Worm (Caenorhabditis elegans) whole organism, L1 larva: ENCODE data around the gene T05G5.5.
A peak's percentile ranks its signal among the peaks of the same experiment; 100 is the strongest.

Source experiments
- C16A3.4 ChIP-seq: fragments of 150-350 bp; optimal IDR thresholded peaks from 2 replicates; lab custom pipeline; 2014; ENCODE audit warnings: missing biosample characterization, missing genetic modification characterization
- Y116A8C.19 ChIP-seq: sonication (generic microtip); optimal IDR thresholded peaks from 2 replicates; lab custom pipeline; 2016; ENCODE audit warnings: missing compliant biosample characterization, missing genetic modification characterization, borderline replicate concordance
- aha-1 ChIP-seq: fragments of 150-350 bp; optimal IDR thresholded peaks from 2 replicates; lab custom pipeline; 2014; ENCODE audit warnings: missing biosample characterization, missing genetic modification characterization
- alr-1 ChIP-seq: fragments of 200-800 bp; sonication (Bioruptor generic); optimal IDR thresholded peaks from 2 replicates; lab custom pipeline; 2018; ENCODE audit warnings: borderline replicate concordance, mild to moderate bottlenecking, missing genetic modification characterization, missing compliant biosample characterization
- aly-2 ChIP-seq: fragments of 150-350 bp; optimal IDR thresholded peaks from 2 replicates; lab custom pipeline; 2014; ENCODE audit warnings: missing biosample characterization, missing genetic modification characterization
- ama-1 ChIP-seq: fragments of 150-350 bp; optimal IDR thresholded peaks from 2 replicates; lab custom pipeline; 2014
- blmp-1 ChIP-seq: fragments of 150-350 bp; optimal IDR thresholded peaks from 2 replicates; lab custom pipeline; 2014; ENCODE audit warnings: missing biosample characterization, missing genetic modification characterization
- ceh-63 ChIP-seq: fragments of 200-800 bp; sonication (Bioruptor generic); optimal IDR thresholded peaks from 2 replicates; lab custom pipeline; 2018; ENCODE audit warnings: mild to moderate bottlenecking, missing genetic modification characterization, missing compliant biosample characterization
- ceh-82 ChIP-seq, 3 experiments: fragments of 150-350 bp in 1 of 3; sonication (generic microtip) in 2 of 3; optimal IDR thresholded peaks; 2 replicates each; lab custom pipeline; 2014 to 2017; ENCODE audit warnings: missing biosample characterization in 3 of 3, missing genetic modification characterization in 3 of 3
- ces-1 ChIP-seq: fragments of 150-350 bp; optimal IDR thresholded peaks from 2 replicates; lab custom pipeline; 2014; ENCODE audit warnings: missing biosample characterization, missing genetic modification reagents, missing genetic modification characterization
- dsc-1 ChIP-seq: sonication (generic microtip); optimal IDR thresholded peaks from 2 replicates; lab custom pipeline; 2016; ENCODE audit warnings: mild to moderate bottlenecking, missing genetic modification characterization, missing compliant biosample characterization
- efl-1 ChIP-seq, 4 experiments: fragments of 150-350 bp; optimal IDR thresholded peaks in 3 of 4; peaks in 1 of 4; 1 replicate in 1 of 4; 2 replicates in 3 of 4; lab custom pipeline; 2014; ENCODE audit warnings: missing biosample characterization in 2 of 4, missing genetic modification characterization in 2 of 4, missing genetic modification reagents in 2 of 4
- egl-13 ChIP-seq: sonication (generic microtip); optimal IDR thresholded peaks from 2 replicates; lab custom pipeline; 2016; ENCODE audit warnings: missing genotype, missing genetic modification reagents, missing genetic modification characterization, missing compliant biosample characterization
- egl-27 ChIP-seq, 2 experiments: fragments of 150-350 bp in 1 of 2; sonication (generic microtip); optimal IDR thresholded peaks; 3 replicates each; lab custom pipeline; 2017 to 2018; ENCODE audit warnings: missing biosample characterization in 2 of 2, missing genetic modification characterization in 2 of 2, missing genetic modification reagents in 2 of 2
- elt-3 ChIP-seq, 6 experiments: fragments of 150-350 bp in 1 of 6; sonication (generic microtip); optimal IDR thresholded peaks; 2 replicates each; lab custom pipeline; 2017 to 2018; ENCODE audit warnings: missing biosample characterization in 6 of 6, missing genetic modification characterization in 6 of 6, inconsistent platforms in 1 of 6
- ets-5 ChIP-seq: fragments of 200-800 bp; sonication (Bioruptor generic); IDR thresholded peaks from 2 replicates; pipeline ENCODE4 v1.3.6; 2022; ENCODE audit warnings: missing genetic modification characterization, missing compliant biosample characterization
- fkh-10 ChIP-seq: sonication (generic microtip); optimal IDR thresholded peaks from 2 replicates; lab custom pipeline; 2017; ENCODE audit warnings: missing biosample characterization, missing genetic modification reagents, missing genetic modification characterization
- fkh-4 ChIP-seq: sonication (generic microtip); optimal IDR thresholded peaks from 2 replicates; lab custom pipeline; 2016; ENCODE audit warnings: missing compliant biosample characterization, missing genetic modification characterization, borderline replicate concordance
- fkh-8 ChIP-seq: sonication (generic microtip); optimal IDR thresholded peaks from 2 replicates; lab custom pipeline; 2016; ENCODE audit warnings: mild to moderate bottlenecking, missing genetic modification characterization, missing compliant biosample characterization
- grh-1 ChIP-seq: fragments of 200-800 bp; sonication (Bioruptor generic); IDR thresholded peaks from 2 replicates; pipeline ENCODE4 v1.3.6; 2022; ENCODE audit warnings: missing genetic modification reagents, missing genetic modification characterization, missing compliant biosample characterization
- hlh-17 ChIP-seq: fragments of 200-800 bp; sonication (Bioruptor generic); optimal IDR thresholded peaks from 2 replicates; lab custom pipeline; 2018; ENCODE audit warnings: missing genetic modification characterization, mild to moderate bottlenecking, missing compliant biosample characterization, moderate library complexity, borderline replicate concordance
- hlh-4 ChIP-seq: sonication (generic microtip); optimal IDR thresholded peaks from 2 replicates; lab custom pipeline; 2016; ENCODE audit warnings: mild to moderate bottlenecking, missing genetic modification characterization, missing compliant biosample characterization
- hpl-2 ChIP-seq: fragments of 150-350 bp; optimal IDR thresholded peaks from 2 replicates; lab custom pipeline; 2014; ENCODE audit warnings: missing biosample characterization, missing genetic modification reagents, missing genetic modification characterization
- irx-1 ChIP-seq: sonication (generic microtip); optimal IDR thresholded peaks from 2 replicates; lab custom pipeline; 2016; ENCODE audit warnings: missing genetic modification characterization, missing compliant biosample characterization
- jun-1 ChIP-seq: fragments of 150-350 bp; optimal IDR thresholded peaks from 2 replicates; lab custom pipeline; 2014; ENCODE audit warnings: missing biosample characterization, missing genetic modification reagents, missing genetic modification characterization
- lin-13 ChIP-seq: fragments of 150-350 bp; optimal IDR thresholded peaks from 2 replicates; lab custom pipeline; 2014; ENCODE audit warnings: missing biosample characterization, missing genetic modification reagents, missing genetic modification characterization
- lin-14 ChIP-seq: fragments of 200-800 bp; sonication (Bioruptor generic); optimal IDR thresholded peaks from 2 replicates; lab custom pipeline; 2018; ENCODE audit warnings: mild to moderate bottlenecking, missing genetic modification characterization, moderate library complexity, missing compliant biosample characterization
- lin-15B ChIP-seq: fragments of 150-350 bp; sonication (generic microtip); optimal IDR thresholded peaks from 3 replicates; lab custom pipeline; 2014; ENCODE audit warnings: missing biosample characterization, missing genetic modification characterization
- lin-35 ChIP-seq, 2 experiments: fragments of 150-350 bp; optimal IDR thresholded peaks; 2 replicates each; lab custom pipeline; 2014; ENCODE audit warnings: missing biosample characterization in 2 of 2, missing genetic modification characterization in 2 of 2, missing genetic modification reagents in 2 of 2
- lin-39 ChIP-seq: fragments of 150-350 bp; optimal IDR thresholded peaks from 2 replicates; lab custom pipeline; 2014; ENCODE audit warnings: missing biosample characterization, missing genetic modification reagents, missing genetic modification characterization
- lir-3 ChIP-seq: sonication (generic microtip); optimal IDR thresholded peaks from 2 replicates; lab custom pipeline; 2016; ENCODE audit warnings: mild to moderate bottlenecking, missing genetic modification characterization, moderate library complexity, missing compliant biosample characterization; ENCODE audit not compliant: poor library complexity
- mab-9 ChIP-seq: fragments of 200-800 bp; sonication (Bioruptor generic); IDR thresholded peaks from 2 replicates; pipeline ENCODE4 v1.3.6; 2022; ENCODE audit warnings: missing genetic modification reagents, missing genetic modification characterization, missing compliant biosample characterization
- mdl-1 ChIP-seq, 2 experiments: fragments of 150-350 bp; optimal IDR thresholded peaks; 2 replicates each; lab custom pipeline; 2014 to 2017; ENCODE audit warnings: missing biosample characterization in 2 of 2, missing genetic modification characterization in 2 of 2, inconsistent platforms in 1 of 2
- nhr-11 ChIP-seq: fragments of 150-350 bp; optimal IDR thresholded peaks from 2 replicates; lab custom pipeline; 2014; ENCODE audit warnings: missing biosample characterization, missing genetic modification characterization
- nhr-12 ChIP-seq: sonication (generic microtip); optimal IDR thresholded peaks from 2 replicates; lab custom pipeline; 2017; ENCODE audit warnings: missing biosample characterization, missing genetic modification characterization
- nhr-47 ChIP-seq: sonication (generic microtip); optimal IDR thresholded peaks from 2 replicates; lab custom pipeline; 2016; ENCODE audit warnings: mild to moderate bottlenecking, missing genetic modification characterization, moderate library complexity, missing compliant biosample characterization
- nhr-71 ChIP-seq: sonication (generic microtip); optimal IDR thresholded peaks from 2 replicates; lab custom pipeline; 2016; ENCODE audit warnings: mild to moderate bottlenecking, missing genetic modification characterization, moderate library complexity, missing compliant biosample characterization
- nhr-85 ChIP-seq: sonication (generic microtip); peaks from one replicate; lab custom pipeline; 2016; ENCODE audit warnings: missing genetic modification characterization, inconsistent platforms, missing compliant biosample characterization
- nhr-90 ChIP-seq: sonication (generic microtip); optimal IDR thresholded peaks from 2 replicates; lab custom pipeline; 2016; ENCODE audit warnings: mild to moderate bottlenecking, missing genetic modification characterization, missing compliant biosample characterization; ENCODE audit not compliant: poor library complexity
- snpc-4 ChIP-seq: fragments of 150-350 bp; optimal IDR thresholded peaks from 2 replicates; lab custom pipeline; 2014; ENCODE audit warnings: missing biosample characterization, missing genetic modification characterization
- snu-23 ChIP-seq: sonication (generic microtip); optimal IDR thresholded peaks from 2 replicates; lab custom pipeline; 2016; ENCODE audit warnings: missing genetic modification characterization, missing compliant biosample characterization
- sptf-1 ChIP-seq: fragments of 150-350 bp; optimal IDR thresholded peaks from 2 replicates; lab custom pipeline; 2014; ENCODE audit warnings: missing biosample characterization, missing genetic modification characterization
- sup-37 ChIP-seq: fragments of 200-800 bp; sonication (Bioruptor generic); optimal IDR thresholded peaks from 2 replicates; lab custom pipeline; 2018; ENCODE audit warnings: mild to moderate bottlenecking, missing genetic modification characterization, missing compliant biosample characterization
- swsn-7 ChIP-seq: sonication (generic microtip); optimal IDR thresholded peaks from 2 replicates; lab custom pipeline; 2016; ENCODE audit warnings: missing genetic modification characterization, missing compliant biosample characterization
- tbx-2 ChIP-seq: sonication (generic microtip); optimal IDR thresholded peaks from 2 replicates; lab custom pipeline; 2016; ENCODE audit warnings: missing genetic modification characterization, missing compliant biosample characterization
- tlp-1 ChIP-seq: fragments of 150-350 bp; optimal IDR thresholded peaks from 2 replicates; lab custom pipeline; 2014; ENCODE audit warnings: missing biosample characterization, missing genetic modification characterization
- unc-130 ChIP-seq: fragments of 150-350 bp; optimal IDR thresholded peaks from 2 replicates; lab custom pipeline; 2017; ENCODE audit warnings: missing biosample characterization, missing genetic modification characterization, inconsistent platforms
- unc-62 ChIP-seq: fragments of 150-350 bp; optimal IDR thresholded peaks from 2 replicates; lab custom pipeline; 2014; ENCODE audit warnings: missing biosample characterization, missing genetic modification reagents, missing genetic modification characterization
- unc-86 ChIP-seq: sonication (generic microtip); optimal IDR thresholded peaks from 2 replicates; lab custom pipeline; 2016; ENCODE audit warnings: missing genetic modification characterization, missing compliant biosample characterization
- unc-98 ChIP-seq: fragments of 200-800 bp; sonication (Bioruptor generic); IDR thresholded peaks from 2 replicates; pipeline ENCODE4 v1.3.6; 2022; ENCODE audit warnings: missing genetic modification characterization, missing compliant biosample characterization
- vab-15 ChIP-seq: sonication (generic microtip); optimal IDR thresholded peaks from 2 replicates; lab custom pipeline; 2017; ENCODE audit warnings: missing genotype, mild to moderate bottlenecking, missing genetic modification characterization, missing compliant biosample characterization
- zip-4 ChIP-seq: fragments of 200-800 bp; sonication (Bioruptor generic); optimal IDR thresholded peaks from 2 replicates; lab custom pipeline; 2018; ENCODE audit warnings: mild to moderate bottlenecking, missing genetic modification characterization, moderate library complexity, missing compliant biosample characterization

T05G5.5 gene

DNA sequence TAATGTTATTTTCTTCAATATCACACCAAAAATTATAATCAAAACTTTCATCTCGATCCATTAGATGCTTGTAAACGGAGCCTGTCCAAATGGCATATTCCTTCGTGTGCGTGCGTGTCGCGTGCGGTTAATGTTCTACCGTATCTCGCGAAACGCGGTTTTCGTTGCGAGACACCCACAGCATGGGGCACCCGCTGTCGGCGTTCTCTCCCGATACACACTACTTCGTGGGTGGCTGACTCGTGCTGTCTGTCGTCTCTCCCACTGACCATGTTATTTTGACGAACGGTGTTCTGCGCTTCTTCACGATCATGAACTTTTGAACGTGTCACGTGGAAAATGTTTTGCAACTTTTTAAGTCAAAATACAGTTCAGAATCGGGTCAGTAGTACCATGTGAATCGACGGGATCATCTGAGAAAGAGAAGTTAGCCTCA, 14.3 kb upstream of the T05G5.5 start:
- TF ChIP-seq lin-13 (peak; percentile 96), fkh-10 (GFP tag; lab: Kevin White, UChicago) (peak; percentile 94), mdl-1 (tag; optimal IDR thresholded peaks at IDR 0.05; lab: Kevin White, UChicago) (peak; percentile 77 to 99), unc-86 (tag; lab: Kevin White, UChicago) (peak; percentile 99), ama-1 (peak; percentile 98), C16A3.4 (tag; lab: Kevin White, UChicago) (peak; percentile 98), lir-3 (tag; lab: Kevin White, UChicago) (peak; percentile 89), egl-13 (tag; lab: Kevin White, UChicago) (peak; percentile 97), jun-1 (tag; lab: Kevin White, UChicago) (peak; percentile 98), aha-1 (peak; percentile 68), ceh-63 (peak; percentile 34), lin-14 (peak; percentile 100), nhr-12 (peak; percentile 69), nhr-47 (tag; lab: Kevin White, UChicago) (peak; percentile 99), aly-2 (peak; percentile 96), unc-130 (tag; lab: Kevin White, UChicago) (peak; percentile 96), alr-1 (tag; lab: Kevin White, UChicago) (no peak), efl-1 (optimal IDR thresholded peaks at IDR 0.05; lab: Kevin White, UChicago) (peak; percentile 92 to 96), efl-1 (GFP tag; optimal IDR thresholded peaks at IDR 0.05 in 1 of 2; lab: Kevin White, UChicago) (peak; percentile 81 to 99), fkh-8 (tag; lab: Kevin White, UChicago) (peak; percentile 99), tbx-2 (tag; lab: Kevin White, UChicago) (peak; percentile 99), lin-15B (tag; lab: Kevin White, UChicago) (peak; percentile 79), dsc-1 (peak; percentile 98), hpl-2 (peak; percentile 89), nhr-90 (tag; lab: Kevin White, UChicago) (peak; percentile 98), elt-3 (tag; optimal IDR thresholded peaks at IDR 0.05; lab: Kevin White, UChicago) (peak in 5 of 6 experiments; percentile 38 to 93 (median 75)), ceh-82 (tag; optimal IDR thresholded peaks at IDR 0.05; lab: Kevin White, UChicago) (peak; percentile 90 to 98 (median 97)), nhr-71 (peak; percentile 100), ces-1 (GFP tag; lab: Kevin White, UChicago) (no peak), sup-37 (GFP tag; lab: Kevin White, UChicago) (peak; percentile 95), nhr-11 (tag; lab: Kevin White, UChicago) (peak; percentile 89), zip-4 (GFP tag; lab: Kevin White, UChicago) (peak; percentile 95), nhr-85 (tag; lab: Kevin White, UChicago) (peak; percentile 99), lin-39 (tag; lab: Kevin White, UChicago) (peak; percentile 84), hlh-4 (no peak), grh-1 (GFP tag; lab: Robert Waterston, UW) (peak; percentile 98), lin-35 (GFP tag; optimal IDR thresholded peaks at IDR 0.05; lab: Kevin White, UChicago) (peak; percentile 90 to 92), egl-27 (tag; optimal IDR thresholded peaks at IDR 0.05; lab: Kevin White, UChicago) (peak in 1 of 2 experiments; percentile 24), snpc-4 (tag; lab: Kevin White, UChicago) (peak; percentile 84), unc-62 (GFP tag; lab: Kevin White, UChicago) (peak; percentile 74), tlp-1 (no peak), unc-98 (peak; percentile 60; the same call in 1 of the 2 replicates), sptf-1 (tag; lab: Kevin White, UChicago) (no peak), blmp-1 (tag; lab: Kevin White, UChicago) (no peak), ets-5 (GFP tag; lab: Robert Waterston, UW) (no peak), fkh-4 (peak; percentile 70), vab-15 (peak; percentile 86), mab-9 (GFP tag; lab: Robert Waterston, UW) (peak; percentile 95), snu-23 (peak; percentile 99), swsn-7 (peak; percentile 99), Y116A8C.19 (tag; lab: Kevin White, UChicago) (no peak), hlh-17 (GFP tag; lab: Kevin White, UChicago) (no peak), irx-1 (tag; lab: Kevin White, UChicago) (peak; percentile 96)
